Worm (Caenorhabditis elegans): Measurements from ENCODE around the gene C36A4.11.

DNA sequence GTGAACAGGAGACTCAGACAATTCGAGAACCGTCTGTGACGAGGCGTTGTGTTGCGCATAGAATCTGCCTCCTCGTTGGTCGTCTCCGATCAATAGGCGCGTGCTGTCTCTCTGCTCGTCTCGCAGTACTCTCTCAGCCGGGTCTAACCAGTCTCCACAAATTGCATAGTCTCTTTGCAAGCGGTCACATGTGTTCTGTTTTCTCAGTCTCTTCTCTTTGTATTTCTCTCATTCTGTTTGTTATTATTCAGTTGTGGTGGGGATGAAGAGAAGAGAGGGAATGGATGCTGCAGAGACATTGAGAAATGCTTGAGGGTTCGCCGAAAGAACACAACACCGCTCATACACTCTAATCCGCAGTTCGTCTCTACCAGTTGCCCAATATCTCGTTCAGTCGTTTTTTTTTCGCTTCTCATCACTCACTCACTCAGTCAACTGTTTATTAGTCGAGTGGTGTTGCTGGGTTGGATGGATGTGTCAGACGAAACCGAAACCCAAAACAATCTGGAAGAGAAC, 38.9 kb upstream of the C36A4.11 start:
- TF ChIP-seq ces-1 (GFP tag; optimal IDR thresholded peaks at IDR 0.05) (peak; percentile 97), nhr-28 (tag; optimal IDR thresholded peaks at IDR 0.05) (peak; percentile 45), nhr-237 (tag; optimal IDR thresholded peaks at IDR 0.05) (peak; percentile 95), blmp-1 (tag; optimal IDR thresholded peaks at IDR 0.05) (peak; percentile 29), bed-3 (GFP tag; optimal IDR thresholded peaks at IDR 0.05) (no peak), ceh-39 (tag; optimal IDR thresholded peaks at IDR 0.05) (peak; percentile 57), ztf-11 (tag; optimal IDR thresholded peaks at IDR 0.05) (peak; percentile 65), nhr-2 (tag; optimal IDR thresholded peaks at IDR 0.05) (peak; percentile 65), elt-3 (tag; optimal IDR thresholded peaks at IDR 0.05) (peak; percentile 50)
